Fruit fly (Drosophila melanogaster) whole organism, prepupa: ENCODE results near the gene CG17637.

Source experiments
- Blimp-1 ChIP-seq: fragments of 200-800 bp; sonication (Bioruptor generic); optimal IDR thresholded peaks from 3 replicates; lab custom pipeline; 2017; ENCODE audit warnings: missing biosample characterization, missing genetic modification characterization, mild to moderate bottlenecking, moderate library complexity, missing genetic modification reagents
- CG10669 ChIP-seq: fragments of 200-800 bp; sonication (Bioruptor generic); optimal IDR thresholded peaks from 3 replicates; lab custom pipeline; 2018; ENCODE audit warnings: missing biosample characterization, mild to moderate bottlenecking, missing genetic modification characterization, moderate library complexity
- CG11294 ChIP-seq: fragments of 200-800 bp; sonication (Bioruptor generic); IDR thresholded peaks from 2 replicates; pipeline ENCODE4 v1.3.6; 2022; ENCODE audit warnings: missing biosample characterization, missing genetic modification characterization
- CG11762 ChIP-seq: fragments of 200-800 bp; sonication (Bioruptor generic); optimal IDR thresholded peaks from 3 replicates; lab custom pipeline; 2016; ENCODE audit warnings: missing biosample characterization, missing genetic modification characterization; ENCODE audit not compliant: insufficient read depth
- CG15336 ChIP-seq: fragments of 200-800 bp; sonication (Bioruptor generic); IDR thresholded peaks from 2 replicates; pipeline ENCODE4 v1.3.6; 2022; ENCODE audit warnings: missing biosample characterization, missing genetic modification characterization
- CG1621 ChIP-seq: fragments of 200-800 bp; sonication (Bioruptor generic); optimal IDR thresholded peaks from 3 replicates; lab custom pipeline; 2018; ENCODE audit warnings: missing biosample characterization, mild to moderate bottlenecking, missing genetic modification characterization
- CG16779 ChIP-seq: fragments of 200-800 bp; sonication (Bioruptor generic); optimal IDR thresholded peaks from 3 replicates; lab custom pipeline; 2017; ENCODE audit warnings: missing biosample characterization, mild to moderate bottlenecking, missing genetic modification characterization
- CG3032 ChIP-seq: fragments of 200-800 bp; optimal IDR thresholded peaks from 2 replicates; lab custom pipeline; 2019; ENCODE audit warnings: missing biosample characterization, mild to moderate bottlenecking, missing genetic modification characterization, moderate library complexity
- CG31627 ChIP-seq: fragments of 200-800 bp; sonication (Bioruptor generic); optimal IDR thresholded peaks from 3 replicates; lab custom pipeline; 2016; ENCODE audit warnings: missing biosample characterization, missing genetic modification characterization
- CG4318 ChIP-seq: fragments of 200-800 bp; sonication (Bioruptor generic); optimal IDR thresholded peaks from 3 replicates; lab custom pipeline; 2017; ENCODE audit warnings: missing biosample characterization, mild to moderate bottlenecking, missing genetic modification characterization
- CG6163 ChIP-seq: fragments of 200-800 bp; sonication (Bioruptor generic); IDR thresholded peaks from 3 replicates; pipeline ENCODE4 v1.3.6; 2022; ENCODE audit warnings: missing biosample characterization, missing genetic modification characterization
- CG6276 ChIP-seq: fragments of 200-800 bp; sonication (Bioruptor generic); optimal IDR thresholded peaks from 2 replicates; lab custom pipeline; 2017; ENCODE audit warnings: missing biosample characterization, mild to moderate bottlenecking, missing genetic modification characterization
- CG6792 ChIP-seq: fragments of 200-800 bp; sonication (Bioruptor generic); optimal IDR thresholded peaks from 3 replicates; lab custom pipeline; 2016; ENCODE audit warnings: missing biosample characterization, missing genetic modification characterization
- CG6808 ChIP-seq: fragments of 200-800 bp; sonication (Bioruptor generic); optimal IDR thresholded peaks from 3 replicates; lab custom pipeline; 2017; ENCODE audit warnings: missing biosample characterization, missing genetic modification characterization, mild to moderate bottlenecking, moderate library complexity, missing genetic modification reagents
- CG6854 ChIP-seq: fragments of 200-800 bp; sonication (Bioruptor generic); optimal IDR thresholded peaks from 2 replicates; lab custom pipeline; 2017; ENCODE audit warnings: missing biosample characterization, mild to moderate bottlenecking, missing genetic modification characterization
- CG7368 ChIP-seq: fragments of 200-800 bp; sonication (Bioruptor generic); optimal IDR thresholded peaks from 3 replicates; lab custom pipeline; 2016; ENCODE audit warnings: missing biosample characterization, missing genetic modification characterization
- CG8119 ChIP-seq: fragments of 200-800 bp; sonication (Bioruptor generic); IDR thresholded peaks from 3 replicates; pipeline ENCODE4 v1.3.6; 2022; ENCODE audit warnings: missing biosample characterization, missing genetic modification characterization
- CG8319 ChIP-seq: fragments of 200-800 bp; sonication (Bioruptor generic); optimal IDR thresholded peaks from 3 replicates; lab custom pipeline; 2016; ENCODE audit warnings: missing biosample characterization, missing genetic modification characterization
- CG9139 ChIP-seq: fragments of 200-800 bp; sonication (Bioruptor generic); optimal IDR thresholded peaks from 3 replicates; lab custom pipeline; 2017; ENCODE audit warnings: missing biosample characterization, mild to moderate bottlenecking, missing genetic modification characterization
- Eip75B ChIP-seq: fragments of 200-800 bp; sonication (Bioruptor generic); optimal IDR thresholded peaks from 3 replicates; lab custom pipeline; 2016; ENCODE audit warnings: missing biosample characterization, missing genetic modification characterization
- Eip78C ChIP-seq: fragments of 200-800 bp; sonication (Bioruptor generic); peaks from one replicate; lab custom pipeline; 2016; ENCODE audit warnings: missing biosample characterization, missing genetic modification characterization
- Eip93F ChIP-seq: fragments of 200-800 bp; sonication (Bioruptor generic); optimal IDR thresholded peaks from 2 replicates; lab custom pipeline; 2016; ENCODE audit warnings: missing biosample characterization, mild to moderate bottlenecking, missing genetic modification characterization
- Gug ChIP-seq: fragments of 200-800 bp; sonication (Bioruptor generic); IDR thresholded peaks from 2 replicates; pipeline ENCODE4 v1.3.6; 2022; ENCODE audit warnings: missing biosample characterization, missing genetic modification characterization
- Hr38 ChIP-seq: sonication (Bioruptor generic); optimal IDR thresholded peaks from 2 replicates; lab custom pipeline; 2016; ENCODE audit warnings: missing biosample characterization, missing genetic modification characterization
- Hr39 ChIP-seq: fragments of 200-800 bp; sonication (Bioruptor generic); optimal IDR thresholded peaks from 2 replicates; lab custom pipeline; 2016; ENCODE audit warnings: missing biosample characterization, missing genetic modification characterization
- Hr4 ChIP-seq: fragments of 200-800 bp; sonication (Bioruptor generic); optimal IDR thresholded peaks from 3 replicates; lab custom pipeline; 2016; ENCODE audit warnings: missing biosample characterization, missing genetic modification characterization
- Lpt ChIP-seq: fragments of 200-800 bp; sonication (Bioruptor generic); optimal IDR thresholded peaks from 3 replicates; lab custom pipeline; 2016; ENCODE audit warnings: missing biosample characterization, missing genetic modification characterization
- Met ChIP-seq: fragments of 200-800 bp; sonication (Bioruptor generic); optimal IDR thresholded peaks from 3 replicates; lab custom pipeline; 2016; ENCODE audit warnings: missing biosample characterization, missing genetic modification characterization
- OdsH ChIP-seq: fragments of 200-800 bp; sonication (Bioruptor generic); optimal IDR thresholded peaks from 3 replicates; lab custom pipeline; 2016; ENCODE audit warnings: missing biosample characterization, missing genetic modification characterization
- Sox14 ChIP-seq: fragments of 200-800 bp; sonication (Bioruptor generic); optimal IDR thresholded peaks from 3 replicates; lab custom pipeline; 2016; ENCODE audit warnings: missing biosample characterization, missing genetic modification characterization
- Sox15 ChIP-seq: fragments of 200-800 bp; sonication (Bioruptor generic); optimal IDR thresholded peaks from 3 replicates; lab custom pipeline; 2016; ENCODE audit warnings: missing biosample characterization, missing genetic modification characterization
- cyc ChIP-seq: fragments of 200-800 bp; sonication (Bioruptor generic); optimal IDR thresholded peaks from 3 replicates; lab custom pipeline; 2016; ENCODE audit warnings: missing biosample characterization, missing genetic modification characterization
- esn ChIP-seq: fragments of 200-800 bp; sonication (Bioruptor generic); optimal IDR thresholded peaks from 2 replicates; lab custom pipeline; 2016; ENCODE audit warnings: missing biosample characterization, mild to moderate bottlenecking, missing genetic modification characterization, moderate library complexity
- fd85E ChIP-seq: fragments of 200-800 bp; sonication (Bioruptor generic); optimal IDR thresholded peaks from 3 replicates; lab custom pipeline; 2016; ENCODE audit warnings: missing biosample characterization, missing genetic modification characterization
- pdm3 ChIP-seq: fragments of 200-800 bp; sonication (Bioruptor generic); optimal IDR thresholded peaks from 3 replicates; lab custom pipeline; 2016; ENCODE audit warnings: missing biosample characterization, missing genetic modification characterization
- salr ChIP-seq, 2 experiments: fragments of 200-800 bp; sonication (Bioruptor generic); optimal IDR thresholded peaks; 3 replicates each; lab custom pipeline; 2016 to 2018; ENCODE audit warnings: missing biosample characterization in 2 of 2, missing genetic modification characterization in 2 of 2, mild to moderate bottlenecking in 1 of 2
- spab ChIP-seq: fragments of 200-800 bp; sonication (Bioruptor generic); optimal IDR thresholded peaks from 2 replicates; lab custom pipeline; 2017; ENCODE audit warnings: missing biosample characterization, mild to moderate bottlenecking, missing genetic modification characterization, missing genetic modification reagents
- ss ChIP-seq, 2 experiments: fragments of 200-800 bp; sonication (Bioruptor generic); optimal IDR thresholded peaks; 2 replicates in 1 of 2; 3 replicates in 1 of 2; lab custom pipeline; 2017 to 2018; ENCODE audit warnings: mild to moderate bottlenecking in 2 of 2, missing biosample characterization in 2 of 2, missing genetic modification characterization in 2 of 2, moderate library complexity in 1 of 2
- svp ChIP-seq: fragments of 200-800 bp; sonication (Bioruptor generic); peaks from one replicate; lab custom pipeline; 2016; ENCODE audit warnings: missing biosample characterization, missing genetic modification characterization
- topi ChIP-seq: fragments of 200-800 bp; sonication (Bioruptor generic); optimal IDR thresholded peaks from 3 replicates; lab custom pipeline; 2016; ENCODE audit warnings: missing biosample characterization, missing genetic modification characterization

The CG17637 gene

DNA sequence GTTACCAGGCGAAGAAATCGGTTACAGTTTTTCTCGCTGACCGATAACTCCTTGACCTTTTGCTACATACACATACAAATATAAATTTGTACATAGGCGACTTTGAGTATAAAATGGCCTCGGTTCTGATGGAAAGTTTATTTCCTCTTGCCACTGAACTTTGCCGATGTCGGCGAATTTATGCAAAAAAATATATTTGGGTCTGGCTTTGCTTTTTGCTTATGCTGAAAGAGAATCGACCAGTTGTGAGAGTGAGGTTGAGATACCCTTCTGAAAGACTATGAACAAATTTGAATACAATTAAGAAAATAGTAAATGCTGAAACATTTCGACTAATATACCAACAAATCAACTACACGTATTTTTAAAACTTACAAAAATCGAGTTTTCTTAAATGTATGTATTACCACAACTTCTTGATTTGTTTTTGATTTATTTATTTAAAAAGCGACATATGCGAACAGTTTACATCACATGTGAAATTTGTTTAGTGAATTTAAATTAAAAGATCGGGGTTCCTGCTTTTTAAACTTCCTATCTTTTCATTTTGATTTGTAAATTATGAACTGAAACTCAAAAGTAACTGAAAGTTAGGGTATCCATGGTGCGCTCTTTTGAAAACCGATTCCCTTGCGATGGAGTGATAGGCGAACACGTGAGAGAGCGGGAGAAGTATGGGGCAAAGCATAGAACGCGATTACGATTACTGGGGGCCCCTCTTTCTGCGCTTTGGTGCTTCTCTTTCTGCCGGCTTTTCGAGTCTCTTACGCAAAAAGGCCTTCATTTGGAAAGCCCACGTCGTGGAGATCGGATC lies 5.3 kb downstream of the CG17637 start (continued):
- TF ChIP-seq svp (GFP tag; lab: Kevin White, UChicago) (peak; percentile 93), CG1621 (peak; percentile 48), Hr38 (GFP tag; lab: Kevin White, UChicago) (no peak), CG6792 (GFP tag; lab: Kevin White, UChicago) (peak; percentile 75), CG15336 (GFP tag; lab: Robert Waterston, UW) (peak; percentile 70), Blimp-1 (peak; percentile 49), esn (GFP tag; lab: Kevin White, UChicago) (peak; percentile 90), CG6276 (GFP tag; lab: Kevin White, UChicago) (peak; percentile 82), Eip78C (peak; percentile 96), topi (GFP tag; lab: Kevin White, UChicago) (peak; percentile 89), CG11762 (GFP tag; lab: Kevin White, UChicago) (peak; percentile 55), ss (GFP tag; optimal IDR thresholded peaks at IDR 0.05; lab: Kevin White, UChicago) (peak; percentile 72 to 84), Sox14 (GFP tag; lab: Kevin White, UChicago) (peak; percentile 86), CG8119 (GFP tag; lab: Robert Waterston, UW) (peak; percentile 74; the same call in 2 of the 3 replicates), CG16779 (tag; lab: Kevin White, UChicago) (peak; percentile 82), salr (GFP tag; optimal IDR thresholded peaks at IDR 0.05; lab: Kevin White, UChicago) (peak in 1 of 2 experiments; percentile 84), CG31627 (peak; percentile 81), CG11294 (GFP tag; lab: Robert Waterston, UW) (no peak), Eip75B (GFP tag; lab: Kevin White, UChicago) (peak; percentile 85)

DNA sequence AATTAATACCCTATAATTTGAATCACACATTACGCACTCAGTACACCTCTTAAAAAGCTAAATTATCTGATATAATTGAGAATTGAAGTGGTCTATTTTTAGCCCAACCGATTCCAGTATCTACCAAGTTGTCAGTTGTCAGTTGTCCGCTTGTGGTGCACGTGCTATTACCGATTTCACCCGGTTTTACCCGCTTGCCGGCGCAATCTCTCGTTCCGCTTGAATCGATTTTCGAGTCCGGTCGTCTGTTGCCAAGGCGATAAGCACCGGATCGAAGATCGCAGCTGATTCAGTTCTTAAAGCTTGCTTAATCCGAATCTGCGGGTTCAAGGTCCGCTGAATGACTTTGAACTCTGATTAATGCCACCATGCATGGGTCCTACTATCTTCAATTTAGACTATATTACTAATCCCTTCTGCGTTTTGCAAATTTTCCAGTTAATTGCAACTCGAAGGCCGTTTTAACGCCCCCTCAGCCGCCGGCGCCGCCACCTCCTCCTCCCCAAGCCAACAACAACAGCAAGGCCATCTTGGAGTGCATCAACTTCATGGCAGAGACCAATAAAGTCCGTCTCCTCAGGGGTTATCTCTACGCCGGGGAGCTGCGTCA lies 7.6 kb downstream of the CG17637 start:
- TF ChIP-seq Met (GFP tag; lab: Kevin White, UChicago) = no peak
- peak; percentile 10 for TF ChIP-seq CG16779 (tag; lab: Kevin White, UChicago)
- TF ChIP-seq pdm3 (GFP tag; lab: Kevin White, UChicago) = no peak
- TF ChIP-seq svp (GFP tag; lab: Kevin White, UChicago) = peak; percentile 99
- peak; percentile 10 to 39 for TF ChIP-seq ss (GFP tag; optimal IDR thresholded peaks at IDR 0.05; lab: Kevin White, UChicago)

DNA sequence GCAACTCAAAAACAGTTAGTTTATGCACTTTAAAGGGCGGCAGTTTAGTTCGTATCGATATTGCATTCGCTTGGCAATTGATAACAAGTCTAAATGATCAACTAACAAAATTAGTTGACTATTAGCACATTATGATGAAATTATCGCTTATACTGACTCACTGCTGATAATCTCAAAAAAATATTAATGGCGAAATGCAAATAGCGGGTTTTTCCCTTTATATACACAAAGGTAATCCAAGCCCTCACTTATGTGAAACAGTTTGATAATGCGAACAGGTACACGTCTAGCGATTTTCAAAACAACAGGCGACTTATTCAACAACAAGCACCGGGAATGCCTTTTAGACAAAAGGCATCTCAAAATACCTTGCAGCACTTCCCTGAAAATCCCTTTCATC lies 10.1 kb downstream of the CG17637 start:
- TF ChIP-seq Hr4 (GFP tag; lab: Kevin White, UChicago) (no peak), CG15336 (GFP tag; lab: Robert Waterston, UW) (no peak), Eip78C (peak; percentile 29), CG6854 (GFP tag; lab: Kevin White, UChicago) (no peak), CG7368 (no peak), Lpt (GFP tag; lab: Kevin White, UChicago) (no peak), Hr39 (GFP tag; lab: Kevin White, UChicago) (no peak), fd85E (GFP tag; lab: Kevin White, UChicago) (no peak)
- TF ChIP-seq, all 60 proteins: peak for 1

DNA sequence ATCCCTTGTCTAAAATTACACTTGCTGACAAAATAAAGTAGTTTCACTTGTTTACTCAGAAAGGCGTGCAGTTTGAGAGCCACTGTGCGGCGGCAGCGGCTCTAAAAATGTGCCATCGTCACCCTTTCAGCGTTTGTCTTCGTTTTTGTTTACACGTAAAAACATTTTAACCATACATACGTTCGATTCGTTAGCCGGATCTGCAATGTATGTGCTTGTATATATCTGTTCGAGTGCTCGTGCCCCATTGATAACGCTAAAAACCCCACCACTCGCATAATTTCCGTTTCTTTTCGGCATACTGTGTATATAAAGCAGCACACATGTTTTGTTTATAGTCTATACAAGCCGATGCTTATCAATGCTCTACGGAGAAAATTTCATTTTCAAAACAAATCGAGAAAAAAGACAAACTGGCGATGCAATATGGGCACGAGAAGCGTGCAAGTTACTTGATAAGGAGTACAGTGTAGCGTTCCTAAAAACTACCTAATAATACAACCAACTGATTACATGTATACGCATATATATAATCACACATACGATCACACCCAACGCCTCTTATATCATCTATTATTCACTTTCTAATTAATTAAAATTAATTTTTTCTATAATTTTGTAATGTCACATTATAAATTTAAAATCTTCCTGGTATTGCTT lies 12.7 kb downstream of the CG17637 start:
- TF ChIP-seq CG6808 (GFP tag; lab: Kevin White, UChicago) (no peak), CG31627 (peak; percentile 18), CG10669 (GFP tag; lab: Kevin White, UChicago) (peak; percentile 24), svp (GFP tag; lab: Kevin White, UChicago) (no peak), CG6163 (GFP tag; lab: Robert Waterston, UW) (no peak; the same call in 2 of the 3 replicates), Eip78C (peak; percentile 75), OdsH (GFP tag; lab: Kevin White, UChicago) (peak; percentile 12), Eip75B (GFP tag; lab: Kevin White, UChicago) (no peak), CG6792 (GFP tag; lab: Kevin White, UChicago) (no peak), cyc (GFP tag; lab: Kevin White, UChicago) (no peak), CG8319 (GFP tag; lab: Kevin White, UChicago) (peak; percentile 7), Eip93F (GFP tag; lab: Kevin White, UChicago) (no peak), Hr38 (GFP tag; lab: Kevin White, UChicago) (no peak), CG4318 (peak; percentile 7), CG9139 (GFP tag; lab: Kevin White, UChicago) (no peak), Sox14 (GFP tag; lab: Kevin White, UChicago) (no peak), CG15336 (GFP tag; lab: Robert Waterston, UW) (peak; percentile 41; the same call in 1 of the 2 replicates), CG3032 (tag; lab: Kevin White, UChicago) (peak; percentile 53), ss (GFP tag; optimal IDR thresholded peaks at IDR 0.05; lab: Kevin White, UChicago) (no peak), salr (GFP tag; optimal IDR thresholded peaks at IDR 0.05; lab: Kevin White, UChicago) (no peak), Gug (GFP tag; lab: Robert Waterston, UW) (peak; percentile 20; the same call in 1 of the 2 replicates), Sox15 (no peak), CG8119 (GFP tag; lab: Robert Waterston, UW) (peak; percentile 68), CG7368 (no peak), spab (GFP tag; lab: Kevin White, UChicago) (no peak)
